Worm (Caenorhabditis elegans): ENCODE measurements around the gene T22B2.2.

ce11 chrX:3970786-3971185, 50.6 kb downstream of the T22B2.2 start:
- TF ChIP-seq nhr-237 (tag; optimal IDR thresholded peaks at IDR 0.05): no peak
- TF ChIP-seq aha-1 (tag): no peak
- no peak for TF ChIP-seq saeg-2 (GFP tag; IDR thresholded peaks at IDR 0.05)
- no peak for TF ChIP-seq cey-2 (tag; optimal IDR thresholded peaks at IDR 0.05; ENCODE audit: borderline replicate concordance, insufficient read depth)
- no peak for TF ChIP-seq unc-39 (tag; optimal IDR thresholded peaks at IDR 0.05)
- TF ChIP-seq ceh-82 (tag; optimal IDR thresholded peaks at IDR 0.05): no peak
- no peak for TF ChIP-seq ztf-7 (tag; optimal IDR thresholded peaks at IDR 0.05)
- TF ChIP-seq ztf-11 (tag; optimal IDR thresholded peaks at IDR 0.05): no peak
- TF ChIP-seq lin-15B (tag; optimal IDR thresholded peaks at IDR 0.05): no peak
- no peak for TF ChIP-seq madf-9 (GFP tag; conservative IDR thresholded peaks at IDR 0.05)

All from whole organism, L4 larva.